Fruit fly (Drosophila melanogaster) ovary, adult (tissue): Measurements from ENCODE around the gene CG31637.

Source experiments
- CG17801 ChIP-seq: fragments of 200-800 bp; optimal IDR thresholded peaks from 2 replicates; lab custom pipeline; 2019; ENCODE audit warnings: missing biosample characterization, mild to moderate bottlenecking, missing genetic modification characterization, moderate library complexity; ENCODE audit not compliant: partially characterized antibody

The CG31637 gene

dm6 chr2L:6473076-6474037, 25.1 kb upstream of the CG31637 start, which contains the start of gene mmy:
Gene mmy, minus strand, starts transcription at chr2L:6473904.
- peak; percentile 53 for TF ChIP-seq CG17801 (GFP tag; lab: Kevin White, UChicago)

dm6 chr2L:6474298-6474697, 24.1 kb upstream of the CG31637 start:
- no peak for TF ChIP-seq CG17801 (GFP tag; lab: Kevin White, UChicago)

- TF ChIP-seq CG17801 (GFP tag; lab: Kevin White, UChicago) = no peak
Observed at dm6 chr2L:6474878-6475582, 23.4 kb upstream of the CG31637 start.

dm6 chr2L:6476753-6477152, 21.7 kb upstream of the CG31637 start, which contains the start of gene CG9536:
Gene CG9536, minus strand, starts transcription at chr2L:6476975.
- TF ChIP-seq CG17801 (GFP tag; lab: Kevin White, UChicago) = peak; percentile 58

dm6 chr2L:6479226-6479906, 19.1 kb upstream of the CG31637 start:
- TF ChIP-seq CG17801 (GFP tag; lab: Kevin White, UChicago) = peak; percentile 69

dm6 chr2L:6480212-6480994, 18.0 kb upstream of the CG31637 start, which contains the start of the genes Sec61alpha and Daxx:
Gene Sec61alpha, minus strand, starts transcription at chr2L:6480575.
Gene Daxx, plus strand, starts transcription at chr2L:6480929.
- TF ChIP-seq CG17801 (GFP tag; lab: Kevin White, UChicago) = peak; percentile 67

- peak; percentile 25 for TF ChIP-seq CG17801 (GFP tag; lab: Kevin White, UChicago)
Observed at dm6 chr2L:6481310-6481738, 17.1 kb upstream of the CG31637 start.

- TF ChIP-seq CG17801 (GFP tag; lab: Kevin White, UChicago) = peak; percentile 54
Observed at dm6 chr2L:6488676-6489140, 9.7 kb upstream of the CG31637 start, which contains the start of the genes KFase and epsilonCOP. Gene KFase, minus strand, starts transcription at chr2L:6488756. Gene epsilonCOP, plus strand, starts transcription at chr2L:6489090.

- peak; percentile 65 for TF ChIP-seq CG17801 (GFP tag; lab: Kevin White, UChicago)
Observed at dm6 chr2L:6490783-6491249, 7.6 kb upstream of the CG31637 start, which contains the start of the genes Phf5a and CG31638. Gene Phf5a, minus strand, starts transcription at chr2L:6490843. Gene CG31638, plus strand, starts transcription at chr2L:6491061.

- peak; percentile 76 for TF ChIP-seq CG17801 (GFP tag; lab: Kevin White, UChicago)
Observed at dm6 chr2L:6494405-6494816, 4.0 kb upstream of the CG31637 start, which contains the start of gene CG9547. Gene CG9547, minus strand, starts transcription at chr2L:6494532.

- TF ChIP-seq CG17801 (GFP tag; lab: Kevin White, UChicago) = no peak
Observed at dm6 chr2L:6496753-6497152, 1.7 kb upstream of the CG31637 start, which contains the start of gene CG9550. Gene CG9550, plus strand, starts transcription at chr2L:6497053.

- TF ChIP-seq CG17801 (GFP tag; lab: Kevin White, UChicago) = no peak
Observed at dm6 chr2L:6500648-6501325, 2.3 kb downstream of the CG31637 start.
